Worm (Caenorhabditis elegans) whole organism, L4 larva: ENCODE measurements around the gene ung-1.
A peak's percentile ranks its signal among the peaks of the same experiment; 100 is the strongest.

Experiments
- F37D6.2 ChIP-seq: sonication (generic microtip); optimal IDR thresholded peaks from 2 replicates; lab custom pipeline; 2016; ENCODE audit warnings: mild to moderate bottlenecking, missing genetic modification characterization, missing compliant biosample characterization
- F44E2.7 ChIP-seq: fragments of 200-800 bp; sonication (Bioruptor generic); IDR thresholded peaks from 2 replicates; pipeline ENCODE4 v2.1.2; 2022; ENCODE audit warnings: missing genetic modification characterization, missing compliant biosample characterization
- F49E8.2 ChIP-seq: sonication (generic microtip); optimal IDR thresholded peaks from 2 replicates; lab custom pipeline; 2016; ENCODE audit warnings: missing compliant biosample characterization, mild to moderate bottlenecking, missing genetic modification characterization, borderline replicate concordance
- Y75B8A.6 ChIP-seq: fragments of 200-800 bp; sonication (Bioruptor generic); IDR thresholded peaks from 2 replicates; pipeline ENCODE4 v1.3.6; 2022; ENCODE audit warnings: missing genetic modification reagents, missing genetic modification characterization, missing compliant biosample characterization
- daf-16 ChIP-seq, 3 experiments: sonication (generic microtip); optimal IDR thresholded peaks; 2 replicates each; lab custom pipeline; 2016 to 2017; ENCODE audit warnings: missing genetic modification characterization in 3 of 3, missing genetic modification reagents in 3 of 3, mild to moderate bottlenecking in 2 of 3, missing compliant biosample characterization in 2 of 3, missing biosample characterization in 1 of 3, moderate library complexity in 1 of 3
- dve-1 ChIP-seq: sonication (generic microtip); optimal IDR thresholded peaks from 2 replicates; lab custom pipeline; 2017; ENCODE audit warnings: antibody characterized with exemption, mild to moderate bottlenecking, missing genetic modification characterization, missing compliant biosample characterization; ENCODE audit not compliant: insufficient read depth
- mes-2 ChIP-seq: sonication (generic microtip); optimal IDR thresholded peaks from 2 replicates; lab custom pipeline; 2016; ENCODE audit warnings: missing genotype, mild to moderate bottlenecking, missing genetic modification characterization, missing compliant biosample characterization; ENCODE audit not compliant: poor library complexity, severe bottlenecking
- unc-39 ChIP-seq: sonication (generic microtip); optimal IDR thresholded peaks from 2 replicates; lab custom pipeline; 2017; ENCODE audit warnings: missing biosample characterization, missing genetic modification characterization

Gene ung-1

ce11 chrIII:11921658-11922098, 52.2 kb downstream of the ung-1 start, which contains the start of gene Y56A3A.22 (continued):
- peak; percentile 43 for TF ChIP-seq dve-1
- TF ChIP-seq daf-16 (GFP tag; optimal IDR thresholded peaks at IDR 0.05; lab: Kevin White, UChicago) = peak in 1 of 2 experiments; percentile 69
- peak; percentile 27 for TF ChIP-seq daf-16 (tag; optimal IDR thresholded peaks at IDR 0.05; lab: Kevin White, UChicago)
- no peak for TF ChIP-seq Y75B8A.6
- TF ChIP-seq F44E2.7 (GFP tag; lab: Robert Waterston, UW) = no peak
- TF ChIP-seq F49E8.2 (tag; lab: Kevin White, UChicago) = no peak
- TF ChIP-seq F37D6.2 (tag; lab: Kevin White, UChicago) = no peak
- TF ChIP-seq mes-2 (tag; lab: Kevin White, UChicago) = peak; percentile 51
- TF ChIP-seq unc-39 (tag; lab: Kevin White, UChicago) = no peak
